Worm (Caenorhabditis elegans) whole organism, L3 larva: Measurements from ENCODE around the gene ZC15.10.

ENCODE experiments used
- ZK546.5 ChIP-seq: sonication (generic microtip); optimal IDR thresholded peaks from 2 replicates; lab custom pipeline; 2017; ENCODE audit warnings: missing biosample characterization, missing genetic modification characterization
- aly-2 ChIP-seq: fragments of 150-350 bp; optimal IDR thresholded peaks from 2 replicates; lab custom pipeline; 2014; ENCODE audit warnings: missing biosample characterization, missing genetic modification characterization
- ama-1 ChIP-seq: fragments of 150-350 bp; optimal IDR thresholded peaks from 2 replicates; lab custom pipeline; 2018
- ceh-28 ChIP-seq: fragments of 150-350 bp; optimal IDR thresholded peaks from 2 replicates; lab custom pipeline; 2014; ENCODE audit warnings: missing biosample characterization, missing genetic modification reagents, missing genetic modification characterization
- ceh-82 ChIP-seq: fragments of 150-350 bp; optimal IDR thresholded peaks from 2 replicates; lab custom pipeline; 2014; ENCODE audit warnings: missing biosample characterization, missing genetic modification characterization
- daf-12 ChIP-seq: fragments of 150-350 bp; optimal IDR thresholded peaks from 2 replicates; lab custom pipeline; 2014; ENCODE audit warnings: missing biosample characterization, missing genetic modification reagents, missing genetic modification characterization
- egl-27 ChIP-seq: sonication (generic microtip); optimal IDR thresholded peaks from 4 replicates; lab custom pipeline; 2017; ENCODE audit warnings: missing biosample characterization, missing genetic modification reagents, missing genetic modification characterization
- egl-5 ChIP-seq: fragments of 150-350 bp; optimal IDR thresholded peaks from 2 replicates; lab custom pipeline; 2017; ENCODE audit warnings: missing biosample characterization, missing genetic modification reagents, missing genetic modification characterization, inconsistent platforms
- elt-1 ChIP-seq: fragments of 150-350 bp; optimal IDR thresholded peaks from 2 replicates; lab custom pipeline; 2014; ENCODE audit warnings: missing biosample characterization, missing genetic modification characterization
- elt-2 ChIP-seq: sonication (generic microtip); optimal IDR thresholded peaks from 2 replicates; lab custom pipeline; 2016; ENCODE audit warnings: missing genetic modification reagents, mild to moderate bottlenecking, missing genetic modification characterization, missing compliant biosample characterization
- fkh-10 ChIP-seq: sonication (generic microtip); optimal IDR thresholded peaks from 2 replicates; lab custom pipeline; 2017; ENCODE audit warnings: missing biosample characterization, missing genetic modification reagents, missing genetic modification characterization
- fkh-2 ChIP-seq: fragments of 150-350 bp; optimal IDR thresholded peaks from 2 replicates; lab custom pipeline; 2014; ENCODE audit warnings: missing biosample characterization, missing genetic modification reagents, missing genetic modification characterization
- hmg-11 ChIP-seq: sonication (generic microtip); optimal IDR thresholded peaks from 2 replicates; lab custom pipeline; 2016; ENCODE audit warnings: missing genetic modification characterization, missing compliant biosample characterization
- lin-15B ChIP-seq: fragments of 150-350 bp; optimal IDR thresholded peaks from 2 replicates; lab custom pipeline; 2014; ENCODE audit warnings: missing biosample characterization, missing genetic modification characterization
- lin-39 ChIP-seq: fragments of 150-350 bp; optimal IDR thresholded peaks from 2 replicates; lab custom pipeline; 2018; ENCODE audit warnings: missing biosample characterization, missing genetic modification reagents, missing genetic modification characterization
- lsy-12 ChIP-seq: sonication (generic microtip); optimal IDR thresholded peaks from 2 replicates; lab custom pipeline; 2016; ENCODE audit warnings: mild to moderate bottlenecking, missing genetic modification characterization, missing compliant biosample characterization
- mml-1 ChIP-seq: fragments of 150-350 bp; sonication (generic microtip); optimal IDR thresholded peaks from 3 replicates; lab custom pipeline; 2014; ENCODE audit warnings: missing biosample characterization, missing genetic modification characterization
- nfya-1 ChIP-seq: sonication (generic microtip); optimal IDR thresholded peaks from 2 replicates; lab custom pipeline; 2017; ENCODE audit warnings: missing genetic modification characterization, mild to moderate bottlenecking, missing compliant biosample characterization, antibody characterized with exemption, moderate library complexity; ENCODE audit not compliant: insufficient read depth
- nhr-11 ChIP-seq: fragments of 150-350 bp; optimal IDR thresholded peaks from 2 replicates; lab custom pipeline; 2014; ENCODE audit warnings: missing biosample characterization, missing genetic modification characterization
- nhr-12 ChIP-seq: fragments of 150-350 bp; optimal IDR thresholded peaks from 2 replicates; lab custom pipeline; 2014; ENCODE audit warnings: missing biosample characterization, missing genetic modification characterization
- nhr-23 ChIP-seq: fragments of 150-350 bp; optimal IDR thresholded peaks from 2 replicates; lab custom pipeline; 2014; ENCODE audit warnings: missing biosample characterization, missing genetic modification reagents, missing genetic modification characterization
- nhr-237 ChIP-seq: fragments of 150-350 bp; optimal IDR thresholded peaks from 2 replicates; lab custom pipeline; 2014; ENCODE audit warnings: missing biosample characterization, missing genetic modification characterization
- nhr-25 ChIP-seq: sonication (generic microtip); optimal IDR thresholded peaks from 2 replicates; lab custom pipeline; 2017; ENCODE audit warnings: missing biosample characterization, missing genetic modification characterization
- nhr-28 ChIP-seq: fragments of 150-350 bp; optimal IDR thresholded peaks from 2 replicates; lab custom pipeline; 2014; ENCODE audit warnings: missing biosample characterization, missing genetic modification characterization
- nhr-43 ChIP-seq: sonication (generic microtip); optimal IDR thresholded peaks from 2 replicates; lab custom pipeline; 2016; ENCODE audit warnings: mild to moderate bottlenecking, missing genetic modification characterization, missing compliant biosample characterization; ENCODE audit not compliant: poor library complexity, severe bottlenecking
- nhr-67 ChIP-seq: fragments of 150-350 bp; optimal IDR thresholded peaks from 2 replicates; lab custom pipeline; 2014; ENCODE audit warnings: missing biosample characterization, missing genetic modification characterization
- nhr-76 ChIP-seq: fragments of 150-350 bp; sonication (generic microtip); optimal IDR thresholded peaks from 5 replicates; lab custom pipeline; 2014; ENCODE audit warnings: missing biosample characterization, missing genetic modification characterization
- nhr-77 ChIP-seq: fragments of 150-350 bp; optimal IDR thresholded peaks from 2 replicates; lab custom pipeline; 2014; ENCODE audit warnings: missing biosample characterization, missing genetic modification characterization
- pha-4 ChIP-seq: fragments of 150-350 bp; optimal IDR thresholded peaks from 2 replicates; lab custom pipeline; 2014; ENCODE audit warnings: missing biosample characterization, missing genetic modification reagents, missing genetic modification characterization
- pqm-1 ChIP-seq: fragments of 150-350 bp; optimal IDR thresholded peaks from 2 replicates; lab custom pipeline; 2017; ENCODE audit warnings: missing biosample characterization, missing genetic modification characterization, inconsistent platforms
- sea-2 ChIP-seq: fragments of 150-350 bp; sonication (generic microtip); optimal IDR thresholded peaks from 4 replicates; lab custom pipeline; 2014; ENCODE audit warnings: missing biosample characterization, missing genetic modification reagents, missing genetic modification characterization
- skn-1 ChIP-seq: fragments of 150-350 bp; optimal IDR thresholded peaks from 2 replicates; lab custom pipeline; 2014; ENCODE audit warnings: missing biosample characterization, missing genetic modification characterization
- snpc-4 ChIP-seq: fragments of 150-350 bp; optimal IDR thresholded peaks from 2 replicates; lab custom pipeline; 2014; ENCODE audit warnings: missing biosample characterization, missing genetic modification characterization
- tbx-2 ChIP-seq: sonication (generic microtip); optimal IDR thresholded peaks from 2 replicates; lab custom pipeline; 2016; ENCODE audit warnings: mild to moderate bottlenecking, missing genetic modification characterization, missing compliant biosample characterization
- unc-62 ChIP-seq: fragments of 150-350 bp; sonication (generic microtip); optimal IDR thresholded peaks from 4 replicates; lab custom pipeline; 2014; ENCODE audit warnings: missing biosample characterization, missing genetic modification reagents, missing genetic modification characterization
- ztf-11 ChIP-seq: fragments of 150-350 bp; optimal IDR thresholded peaks from 2 replicates; lab custom pipeline; 2014; ENCODE audit warnings: missing biosample characterization, missing genetic modification characterization

ZC15.10 gene

DNA sequence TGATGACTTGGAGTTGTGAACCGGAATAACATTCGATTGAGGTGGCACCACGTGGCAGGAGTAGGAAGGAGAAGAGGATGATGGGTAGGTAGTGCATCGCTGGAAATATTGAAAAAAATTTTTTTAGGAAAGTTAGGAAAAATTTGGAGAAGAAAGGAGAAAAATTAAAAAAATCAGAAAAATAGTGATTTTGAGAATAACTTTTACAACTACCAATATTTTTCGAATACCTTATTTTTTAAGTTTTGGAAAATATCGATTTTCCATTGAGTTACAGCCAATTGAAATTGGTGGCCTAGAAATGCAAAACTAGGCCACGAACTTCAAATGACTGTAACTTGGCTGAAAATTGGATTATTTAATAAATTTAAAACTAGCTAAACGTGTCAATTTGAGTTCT, 24.7 kb downstream of the ZC15.10 start, which contains the start of gene Y38H6A.5:
TSS of gene Y38H6A.5 (minus strand) at position 101 of the 400 bp plus-strand sequence.
- no peak for TF ChIP-seq ceh-82
- no peak for TF ChIP-seq ceh-28 (tag; lab: Kevin White, UChicago)
- no peak for TF ChIP-seq ZK546.5
- TF ChIP-seq aly-2 (tag; lab: Kevin White, UChicago), result no peak
- TF ChIP-seq nhr-28 (tag; lab: Kevin White, UChicago), result no peak
- TF ChIP-seq unc-62 (GFP tag; lab: Kevin White, UChicago), result no peak
- TF ChIP-seq egl-5 (tag; lab: Kevin White, UChicago), result no peak
- TF ChIP-seq mml-1 (tag; lab: Kevin White, UChicago), result no peak
- no peak for TF ChIP-seq nhr-25 (tag; lab: Kevin White, UChicago)
- TF ChIP-seq fkh-2 (tag; lab: Kevin White, UChicago), result no peak
- no peak for TF ChIP-seq sea-2 (GFP tag; lab: Kevin White, UChicago)
- no peak for TF ChIP-seq ztf-11 (tag; lab: Kevin White, UChicago)
- TF ChIP-seq elt-2, result no peak
- TF ChIP-seq snpc-4, result no peak
- no peak for TF ChIP-seq nhr-11 (tag; lab: Kevin White, UChicago)
- TF ChIP-seq nhr-12 (tag; lab: Kevin White, UChicago), result no peak

DNA sequence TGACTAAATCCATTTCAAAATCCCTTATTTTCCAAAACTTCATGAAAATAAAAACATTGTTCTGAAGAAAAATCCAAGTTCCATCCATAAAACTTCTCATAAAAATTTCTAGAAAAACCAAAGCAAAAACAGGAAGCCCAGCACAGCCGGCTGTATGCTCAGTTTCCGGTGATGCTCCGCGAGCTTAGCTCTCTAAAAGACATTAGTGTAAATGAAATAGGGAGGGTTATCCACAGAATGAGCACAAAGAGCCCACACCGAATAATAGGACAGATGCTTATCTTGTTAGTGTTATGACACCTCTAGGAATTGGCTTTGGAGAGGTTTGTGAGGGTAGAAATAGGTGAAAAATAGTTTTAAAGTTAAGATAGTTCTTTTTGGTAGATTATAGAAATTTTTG, 27.5 kb downstream of the ZC15.10 start:
- TF ChIP-seq nhr-237 (tag; lab: Kevin White, UChicago) (no peak), nhr-76 (tag; lab: Kevin White, UChicago) (no peak), nhr-67 (tag; lab: Kevin White, UChicago) (no peak), nfya-1 (tag; lab: Kevin White, UChicago) (no peak), egl-27 (tag; lab: Kevin White, UChicago) (no peak), daf-12 (tag; lab: Kevin White, UChicago) (no peak), ama-1 (no peak)
- TF ChIP-seq, all 47 proteins: peak for 0

DNA sequence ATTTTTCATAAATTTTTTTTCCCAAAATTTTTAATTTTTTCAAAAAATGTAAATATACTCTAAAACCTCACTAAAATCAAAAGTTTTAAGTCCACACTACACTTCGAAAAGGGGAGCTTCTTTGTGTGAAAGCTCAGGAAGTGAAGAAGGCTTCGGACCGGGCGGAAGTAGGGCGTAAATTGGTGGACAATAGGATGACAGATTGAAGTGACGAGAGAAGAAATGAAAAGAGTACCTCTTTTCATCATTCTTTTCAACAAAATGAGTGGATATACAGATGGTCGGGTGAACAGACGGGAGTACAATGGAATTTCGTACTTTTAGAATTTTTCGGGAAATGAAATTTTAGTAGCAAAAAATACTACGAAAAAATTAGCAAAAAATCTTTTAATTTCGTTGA, 28.3 kb downstream of the ZC15.10 start:
- peak; percentile 65 for TF ChIP-seq fkh-10 (GFP tag; lab: Kevin White, UChicago)
- TF ChIP-seq hmg-11 (tag; lab: Kevin White, UChicago), result no peak

DNA sequence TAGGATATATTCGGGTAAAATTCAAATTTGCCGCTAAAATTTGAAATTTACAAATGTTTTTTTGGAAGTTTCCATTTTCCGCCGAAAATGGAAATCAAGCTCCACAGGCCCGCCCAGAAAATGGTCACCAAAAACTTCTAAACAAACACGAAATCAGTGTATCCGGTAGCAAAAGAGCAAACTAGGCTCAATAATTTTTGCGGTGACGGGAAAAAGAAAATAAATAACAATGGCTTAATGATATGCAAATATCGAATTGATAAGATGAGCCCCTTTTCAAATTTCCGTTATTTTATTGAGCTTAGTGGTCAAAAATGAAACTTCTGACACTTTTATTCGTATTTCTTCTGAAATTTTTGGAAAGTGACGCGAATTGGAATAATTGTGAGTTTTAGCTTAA, 34.4 kb downstream of the ZC15.10 start, which contains the start of gene Y38H6A.3:
TSS of gene Y38H6A.3 (plus strand) at position 301 of the 400 bp plus-strand sequence.
- TF ChIP-seq nhr-43, result no peak
- no peak for TF ChIP-seq lin-15B (tag; lab: Kevin White, UChicago)
- TF ChIP-seq nhr-77 (tag; lab: Kevin White, UChicago), result no peak
- TF ChIP-seq elt-2, result no peak
- no peak for TF ChIP-seq lsy-12 (tag; lab: Kevin White, UChicago)
- no peak for TF ChIP-seq pqm-1 (tag; lab: Kevin White, UChicago)
- TF ChIP-seq ztf-11 (tag; lab: Kevin White, UChicago), result no peak
- TF ChIP-seq ama-1, result no peak
- TF ChIP-seq pha-4 (tag; lab: Kevin White, UChicago), result no peak

DNA sequence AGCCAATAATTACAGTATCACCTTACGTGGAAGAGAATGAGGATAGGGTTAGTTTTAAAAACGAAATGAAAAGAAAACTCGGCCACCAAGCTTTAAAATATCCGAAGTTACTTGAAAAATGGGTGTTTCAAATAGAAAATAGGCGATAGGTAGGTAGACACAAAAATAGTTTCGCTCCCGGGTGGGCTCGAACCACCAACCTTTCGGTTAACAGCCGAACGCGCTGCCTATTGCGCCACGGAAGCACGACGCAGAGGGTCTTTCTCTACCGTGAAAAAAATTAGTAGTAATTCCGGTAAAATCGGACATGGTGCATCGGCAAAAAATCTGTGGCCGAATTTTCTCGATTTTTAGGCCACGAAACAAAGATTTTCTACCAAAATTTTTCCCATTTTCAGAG, 37.1 kb downstream of the ZC15.10 start:
- TF ChIP-seq nhr-76 (tag; lab: Kevin White, UChicago) (no peak), skn-1 (tag; lab: Kevin White, UChicago) (no peak), elt-2 (no peak), nhr-237 (tag; lab: Kevin White, UChicago) (no peak), nhr-12 (tag; lab: Kevin White, UChicago) (no peak), daf-12 (tag; lab: Kevin White, UChicago) (no peak), nhr-28 (tag; lab: Kevin White, UChicago) (no peak), lin-39 (tag; lab: Kevin White, UChicago) (no peak), hmg-11 (tag; lab: Kevin White, UChicago) (no peak), ceh-82 (no peak), egl-5 (tag; lab: Kevin White, UChicago) (no peak), nhr-11 (tag; lab: Kevin White, UChicago) (no peak), nfya-1 (tag; lab: Kevin White, UChicago) (no peak), nhr-23 (tag; lab: Kevin White, UChicago) (no peak), tbx-2 (tag; lab: Kevin White, UChicago) (no peak), elt-1 (tag; lab: Kevin White, UChicago) (no peak)
- TF ChIP-seq, all 47 proteins: peak for 0
